Worm (Caenorhabditis elegans) whole organism, young adult: ENCODE results near the gene C30F2.2.

ENCODE experiments used
- B0261.1 ChIP-seq: sonication (generic microtip); optimal IDR thresholded peaks from 2 replicates; lab custom pipeline; 2016; ENCODE audit warnings: mild to moderate bottlenecking, missing genetic modification characterization, moderate library complexity, missing compliant biosample characterization
- B0336.3 ChIP-seq: fragments of 200-800 bp; sonication (Bioruptor generic); IDR thresholded peaks from 2 replicates; pipeline ENCODE4 v1.3.6; 2022; ENCODE audit warnings: missing genetic modification characterization, missing compliant biosample characterization
- C06A6.2 ChIP-seq: fragments of 200-800 bp; sonication (Bioruptor generic); conservative IDR thresholded peaks from 2 replicates; pipeline ENCODE4 v1.3.6; 2022; ENCODE audit warnings: missing genetic modification characterization, missing compliant biosample characterization
- C17E4.6 ChIP-seq: fragments of 200-800 bp; sonication (Bioruptor generic); IDR thresholded peaks from 2 replicates; pipeline ENCODE4 v1.3.6; 2022; ENCODE audit warnings: missing genetic modification reagents, missing genetic modification characterization, missing compliant biosample characterization
- F37B4.10 ChIP-seq: fragments of 200-800 bp; sonication (Bioruptor generic); IDR thresholded peaks from 2 replicates; pipeline ENCODE4 v1.3.6; 2022; ENCODE audit warnings: missing genetic modification characterization, missing compliant biosample characterization
- F49E8.2 ChIP-seq: sonication (generic microtip); optimal IDR thresholded peaks from 3 replicates; lab custom pipeline; 2017; ENCODE audit warnings: missing genetic modification characterization, mild to moderate bottlenecking, missing compliant biosample characterization, antibody characterized with exemption, moderate library complexity; ENCODE audit not compliant: insufficient read depth
- F55B11.4 ChIP-seq: sonication (generic microtip); optimal IDR thresholded peaks from 2 replicates; lab custom pipeline; 2016; ENCODE audit warnings: missing compliant biosample characterization, missing genetic modification characterization, borderline replicate concordance; ENCODE audit not compliant: insufficient read depth
- T26A5.8 ChIP-seq: sonication (generic microtip); optimal IDR thresholded peaks from 2 replicates; lab custom pipeline; 2016; ENCODE audit warnings: missing genetic modification characterization, missing compliant biosample characterization
- Y56A3A.18 ChIP-seq: fragments of 200-800 bp; sonication (Bioruptor generic); IDR thresholded peaks from 2 replicates; pipeline ENCODE4 v1.3.6; 2022; ENCODE audit warnings: missing genetic modification reagents, missing genetic modification characterization, missing compliant biosample characterization
- atf-7 ChIP-seq: sonication (generic microtip); optimal IDR thresholded peaks from 2 replicates; lab custom pipeline; 2017; ENCODE audit warnings: mild to moderate bottlenecking, missing genetic modification characterization, missing compliant biosample characterization
- bed-1 ChIP-seq: fragments of 200-800 bp; sonication (Bioruptor generic); IDR thresholded peaks from 2 replicates; pipeline ENCODE4 v1.3.6; 2022; ENCODE audit warnings: missing genetic modification reagents, missing genetic modification characterization, missing compliant biosample characterization
- cebp-2 ChIP-seq: fragments of 200-800 bp; sonication (Bioruptor generic); IDR thresholded peaks from 2 replicates; pipeline ENCODE4 v1.3.6; 2022; ENCODE audit warnings: missing genetic modification characterization, missing compliant biosample characterization
- ceh-40 ChIP-seq: fragments of 200-800 bp; sonication (Bioruptor generic); IDR thresholded peaks from 2 replicates; pipeline ENCODE4 v1.3.6; 2022; ENCODE audit warnings: missing genetic modification characterization, missing compliant biosample characterization
- ceh-79 ChIP-seq: sonication (generic microtip); optimal IDR thresholded peaks from 2 replicates; lab custom pipeline; 2017; ENCODE audit warnings: mild to moderate bottlenecking, missing genetic modification characterization, missing compliant biosample characterization
- ceh-91 ChIP-seq: fragments of 200-800 bp; sonication (Bioruptor generic); IDR thresholded peaks from 2 replicates; pipeline ENCODE4 v1.3.6; 2022; ENCODE audit warnings: missing genetic modification reagents, missing genetic modification characterization, missing compliant biosample characterization
- dpl-1 ChIP-seq: fragments of 150-350 bp; optimal IDR thresholded peaks from 2 replicates; lab custom pipeline; 2014; ENCODE audit warnings: missing biosample characterization, missing genetic modification reagents, missing genetic modification characterization
- egl-44 ChIP-seq: fragments of 200-800 bp; sonication (Bioruptor generic); IDR thresholded peaks from 2 replicates; pipeline ENCODE4 v1.3.6; 2022; ENCODE audit warnings: missing genetic modification reagents, missing genetic modification characterization, missing compliant biosample characterization
- ekl-4 ChIP-seq: fragments of 200-800 bp; sonication (Bioruptor generic); IDR thresholded peaks from 2 replicates; pipeline ENCODE4 v1.3.6; 2022; ENCODE audit warnings: missing genetic modification reagents, missing genetic modification characterization, missing compliant biosample characterization
- hlh-12 ChIP-seq: sonication (generic microtip); optimal IDR thresholded peaks from 2 replicates; lab custom pipeline; 2016; ENCODE audit warnings: missing genetic modification characterization, missing compliant biosample characterization
- hmg-1.2 ChIP-seq: fragments of 200-800 bp; sonication (Bioruptor generic); IDR thresholded peaks from 2 replicates; pipeline ENCODE4 v1.3.6; 2022; ENCODE audit warnings: missing genetic modification reagents, missing genetic modification characterization, missing compliant biosample characterization
- hrde-1 ChIP-seq: sonication (generic microtip); optimal IDR thresholded peaks from 2 replicates; lab custom pipeline; 2016; ENCODE audit warnings: missing genetic modification characterization, mild to moderate bottlenecking, missing compliant biosample characterization, moderate library complexity, missing genotype, missing genetic modification reagents, borderline replicate concordance
- lin-35 ChIP-seq, 3 experiments: fragments of 150-350 bp in 2 of 3; sonication (generic microtip) in 1 of 3; optimal IDR thresholded peaks; 2 replicates each; lab custom pipeline; 2014 to 2018; ENCODE audit warnings: missing biosample characterization in 3 of 3, missing genetic modification characterization in 3 of 3, missing genetic modification reagents in 3 of 3
- lin-54 ChIP-seq: fragments of 200-800 bp; sonication (Bioruptor generic); optimal IDR thresholded peaks from 2 replicates; lab custom pipeline; 2018; ENCODE audit warnings: mild to moderate bottlenecking, missing genetic modification characterization, missing compliant biosample characterization
- lsl-1 ChIP-seq: fragments of 200-800 bp; sonication (Bioruptor generic); optimal IDR thresholded peaks from 2 replicates; lab custom pipeline; 2018; ENCODE audit warnings: mild to moderate bottlenecking, missing genetic modification characterization, moderate library complexity, missing compliant biosample characterization
- lsy-27 ChIP-seq: sonication (generic microtip); optimal IDR thresholded peaks from 2 replicates; lab custom pipeline; 2017; ENCODE audit warnings: missing genetic modification characterization, mild to moderate bottlenecking, missing compliant biosample characterization, antibody characterized with exemption, missing genotype, borderline replicate concordance; ENCODE audit not compliant: insufficient read depth
- mcd-1 ChIP-seq: fragments of 200-800 bp; sonication (Bioruptor generic); IDR thresholded peaks from 2 replicates; pipeline ENCODE4 v1.3.6; 2022; ENCODE audit warnings: missing genetic modification reagents, missing genetic modification characterization, missing compliant biosample characterization
- mes-4 ChIP-seq: sonication (generic microtip); optimal IDR thresholded peaks from 2 replicates; lab custom pipeline; 2016; ENCODE audit warnings: missing genotype, missing genetic modification characterization, missing compliant biosample characterization
- nfya-2 ChIP-seq: fragments of 200-800 bp; sonication (Bioruptor generic); IDR thresholded peaks from 2 replicates; pipeline ENCODE4 v1.3.6; 2022; ENCODE audit warnings: missing genetic modification reagents, missing genetic modification characterization, missing compliant biosample characterization
- nhr-120 ChIP-seq: fragments of 200-800 bp; sonication (Bioruptor generic); IDR thresholded peaks from 2 replicates; pipeline ENCODE4 v1.3.6; 2022; ENCODE audit warnings: missing genetic modification characterization, missing compliant biosample characterization
- nhr-80 ChIP-seq: sonication (generic microtip); optimal IDR thresholded peaks from 2 replicates; lab custom pipeline; 2016; ENCODE audit warnings: missing genetic modification characterization, missing compliant biosample characterization
- rcor-1 ChIP-seq: fragments of 200-800 bp; sonication (Bioruptor generic); IDR thresholded peaks from 2 replicates; pipeline ENCODE4 v1.3.6; 2022; ENCODE audit warnings: missing genetic modification reagents, missing genetic modification characterization, missing compliant biosample characterization
- sea-2 ChIP-seq: fragments of 200-800 bp; sonication (Bioruptor generic); IDR thresholded peaks from 2 replicates; pipeline ENCODE4 v1.3.6; 2022; ENCODE audit warnings: missing genetic modification characterization, missing compliant biosample characterization
- snpc-1.1 ChIP-seq: sonication (generic microtip); optimal IDR thresholded peaks from 2 replicates; lab custom pipeline; 2017; ENCODE audit warnings: missing genetic modification characterization, mild to moderate bottlenecking, missing compliant biosample characterization, antibody characterized with exemption, moderate library complexity, missing genotype, missing genetic modification reagents; ENCODE audit not compliant: insufficient read depth
- snpc-4 ChIP-seq, 5 experiments: fragments of 150-350 bp in 1 of 5; sonication (generic microtip) in 4 of 5; optimal IDR thresholded peaks; 2 replicates each; lab custom pipeline; 2014 to 2018; ENCODE audit warnings: missing genetic modification characterization in 5 of 5, missing biosample characterization in 3 of 5, antibody characterized with exemption in 2 of 5, mild to moderate bottlenecking in 2 of 5, missing compliant biosample characterization in 2 of 5, missing genotype in 2 of 5, moderate library complexity in 2 of 5, missing genetic modification reagents in 1 of 5
- tlf-1 ChIP-seq: fragments of 200-800 bp; sonication (Bioruptor generic); optimal IDR thresholded peaks from 2 replicates; lab custom pipeline; 2018; ENCODE audit warnings: mild to moderate bottlenecking, missing genetic modification characterization, missing compliant biosample characterization
- unc-62 ChIP-seq: fragments of 150-350 bp; optimal IDR thresholded peaks from 2 replicates; lab custom pipeline; 2014; ENCODE audit warnings: missing biosample characterization, missing genetic modification reagents, missing genetic modification characterization
- zfh-2 ChIP-seq: fragments of 200-800 bp; sonication (Bioruptor generic); conservative IDR thresholded peaks from 2 replicates; pipeline ENCODE4 v1.3.6; 2022; ENCODE audit warnings: missing genetic modification reagents, missing genetic modification characterization, missing compliant biosample characterization
- zim-3 ChIP-seq: sonication (generic microtip); optimal IDR thresholded peaks from 2 replicates; lab custom pipeline; 2017; ENCODE audit warnings: mild to moderate bottlenecking, missing genetic modification characterization, moderate library complexity, missing compliant biosample characterization
- ztf-18 ChIP-seq: sonication (generic microtip); optimal IDR thresholded peaks from 2 replicates; lab custom pipeline; 2016; ENCODE audit warnings: missing genotype, mild to moderate bottlenecking, missing genetic modification characterization, missing compliant biosample characterization
- ztf-28 ChIP-seq: fragments of 200-800 bp; sonication (Bioruptor generic); IDR thresholded peaks from 2 replicates; pipeline ENCODE4 v1.3.6; 2022; ENCODE audit warnings: missing genetic modification reagents, missing genetic modification characterization, missing compliant biosample characterization

The C30F2.2 gene

ce11 chrX:16099251-16099650 lies 14.2 kb upstream of the C30F2.2 start:
- TF ChIP-seq lsy-27 (no peak), dpl-1 (GFP tag; lab: Kevin White, UChicago) (no peak), zfh-2 (GFP tag; lab: Robert Waterston, UW) (0 out of 2 replicates have a peak, but pooled peaks have one; percentile 30), bed-1 (no peak), tlf-1 (GFP tag; lab: Kevin White, UChicago) (no peak), ztf-28 (0 out of 2 replicates have a peak, but pooled peaks have one; percentile 45), F49E8.2 (tag; lab: Kevin White, UChicago) (no peak), nfya-2 (GFP tag; lab: Robert Waterston, UW) (no peak), snpc-4 (GFP tag; optimal IDR thresholded peaks at IDR 0.05; lab: Kevin White, UChicago) (no peak), snpc-4 (tag; optimal IDR thresholded peaks at IDR 0.05; lab: Kevin White, UChicago) (peak in 3 of 4 experiments; percentile 47 to 84 (median 65)), F55B11.4 (no peak), snpc-1.1 (tag; lab: Kevin White, UChicago) (no peak), ceh-91 (GFP tag; lab: Robert Waterston, UW) (no peak), B0336.3 (GFP tag; lab: Robert Waterston, UW) (no peak)

DNA sequence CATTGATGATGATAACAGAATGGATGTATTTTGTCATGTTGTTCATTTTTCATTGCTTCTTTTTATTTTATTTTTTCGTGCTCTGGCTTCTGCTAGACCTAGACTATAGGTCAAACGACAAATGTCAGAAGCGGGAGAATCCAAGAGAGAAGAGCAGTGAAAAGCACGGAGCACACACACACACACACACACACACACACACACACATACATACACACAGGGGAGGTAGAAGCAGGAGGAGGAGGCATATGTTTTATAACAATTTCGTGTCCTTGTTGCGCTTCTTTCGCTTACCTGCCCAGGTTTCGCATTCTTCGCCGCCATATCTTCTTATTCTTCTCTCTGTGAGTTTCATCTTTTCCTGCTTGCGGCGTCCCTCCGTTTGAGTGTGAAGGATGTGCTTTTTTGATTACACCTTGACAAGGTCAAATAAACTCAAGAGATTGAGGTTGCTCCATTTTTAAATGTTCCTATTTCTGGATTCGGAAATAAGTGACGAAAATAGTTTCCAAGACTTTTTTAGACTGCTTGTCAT lies 13.2 kb upstream of the C30F2.2 start:
- TF ChIP-seq sea-2 (GFP tag; lab: Robert Waterston, UW) (no peak), hlh-12 (tag; lab: Kevin White, UChicago) (no peak), B0261.1 (tag; lab: Kevin White, UChicago) (no peak), rcor-1 (GFP tag; lab: Robert Waterston, UW) (no peak), F37B4.10 (no peak), egl-44 (no peak)
- TF ChIP-seq, all 124 proteins: peak for 0

DNA sequence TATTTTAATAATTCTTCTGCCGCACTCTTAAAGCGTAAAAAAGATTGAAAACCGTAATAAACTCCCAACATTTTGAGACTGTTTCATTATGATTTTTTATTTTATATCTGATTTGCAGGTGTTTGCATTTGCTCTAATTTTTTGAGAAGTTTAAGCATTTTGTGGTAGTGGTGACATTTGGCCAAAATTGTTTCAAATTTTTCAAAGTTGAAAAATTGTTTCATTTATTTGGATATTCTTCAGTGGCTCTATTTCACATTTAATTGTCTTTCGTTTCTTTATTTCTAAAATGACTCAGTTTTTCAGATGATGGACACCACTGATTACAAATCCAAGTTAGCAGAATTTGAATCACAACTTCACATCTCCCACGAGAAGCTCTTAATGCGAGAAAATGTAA lies 9.4 kb upstream of the C30F2.2 start, which contains the start of gene C30F2.5:
Gene C30F2.5, plus strand, starts transcription at position 301 of the 400 bp plus-strand sequence.
- no peak for TF ChIP-seq mcd-1 (GFP tag; lab: Robert Waterston, UW)

DNA sequence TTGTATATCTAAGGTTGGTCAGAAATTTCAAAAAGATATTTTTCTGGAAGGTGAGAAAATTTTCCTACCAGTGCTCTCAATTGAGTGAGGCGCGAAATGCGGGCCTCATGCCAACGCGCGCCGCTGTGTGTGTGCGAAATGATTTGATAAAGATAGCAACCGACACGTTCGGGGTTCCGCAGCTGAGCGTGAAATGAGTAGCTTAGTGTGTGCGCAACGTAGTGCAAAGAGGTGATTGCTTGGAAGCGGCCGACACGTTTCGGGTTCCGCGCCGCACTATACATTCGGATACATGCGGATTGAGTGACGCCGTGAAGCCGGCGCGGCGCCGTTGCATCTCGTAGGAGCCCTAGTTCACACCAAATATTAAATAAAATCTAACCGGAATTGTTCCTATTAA lies 6.2 kb upstream of the C30F2.2 start:
- TF ChIP-seq C17E4.6 (GFP tag; lab: Robert Waterston, UW) (no peak), hmg-1.2 (GFP tag; lab: Robert Waterston, UW) (peak; percentile 26; the same call in 1 of the 2 replicates), Y56A3A.18 (0 out of 2 replicates have a peak, but pooled peaks have one; percentile 33), snpc-4 (GFP tag; optimal IDR thresholded peaks at IDR 0.05; lab: Kevin White, UChicago) (no peak), snpc-4 (tag; optimal IDR thresholded peaks at IDR 0.05; lab: Kevin White, UChicago) (peak in 3 of 4 experiments; percentile 46 to 91 (median 89))

- TF ChIP-seq unc-62 (no peak), ztf-18 (no peak), nhr-80 (tag; lab: Kevin White, UChicago) (peak; percentile 13), C06A6.2 (no peak)
- TF ChIP-seq, all 124 proteins: peak for 1
Observed at ce11 chrX:16087842-16088241, 2.8 kb upstream of the C30F2.2 start.

- no peak for TF ChIP-seq lsl-1 (GFP tag; lab: Kevin White, UChicago)
- no peak for TF ChIP-seq snpc-1.1 (tag; lab: Kevin White, UChicago)
- no peak for TF ChIP-seq atf-7 (tag; lab: Kevin White, UChicago)
- TF ChIP-seq mes-4 = no peak
- no peak for TF ChIP-seq lin-54 (GFP tag; lab: Kevin White, UChicago)
- no peak for TF ChIP-seq C06A6.2
- no peak for TF ChIP-seq lin-35 (GFP tag; optimal IDR thresholded peaks at IDR 0.05; lab: Kevin White, UChicago)
- TF ChIP-seq ekl-4 (GFP tag; lab: Robert Waterston, UW) = no peak
- TF ChIP-seq zim-3 (tag; lab: Kevin White, UChicago) = no peak
- TF ChIP-seq T26A5.8 (tag; lab: Kevin White, UChicago) = no peak
- no peak for TF ChIP-seq cebp-2 (GFP tag; lab: Robert Waterston, UW)
- no peak for TF ChIP-seq ceh-79
- no peak for TF ChIP-seq ceh-40 (GFP tag; lab: Robert Waterston, UW)
- TF ChIP-seq hrde-1 (tag; lab: Kevin White, UChicago) = no peak
- no peak for TF ChIP-seq ztf-18
- TF ChIP-seq nhr-120 (GFP tag; lab: Robert Waterston, UW) = no peak
Observed at ce11 chrX:16082024-16082423, 3.0 kb downstream of the C30F2.2 start, which contains the start of gene idpp-14. TSS of gene idpp-14 (plus strand) at chrX:16082347.
